Worm (Caenorhabditis elegans): ENCODE results near the gene lmp-1.

ce11 chrX:6408713-6409112, 31.2 kb upstream of the lmp-1 start:
- TF ChIP-seq alr-1 (tag; optimal IDR thresholded peaks at IDR 0.05): no peak
- TF ChIP-seq nhr-11 (tag; optimal IDR thresholded peaks at IDR 0.05): no peak
